Worm (Caenorhabditis elegans) whole organism, midembryonic: Measurements from ENCODE around the gene K05F6.14.

Experiments
- T22C8.4 ChIP-seq: fragments of 200-800 bp; sonication (Bioruptor generic); IDR thresholded peaks from 2 replicates; pipeline ENCODE4 v1.3.6; 2022; ENCODE audit warnings: missing genetic modification characterization, missing compliant biosample characterization
- cog-1 ChIP-seq: sonication (generic microtip); optimal IDR thresholded peaks from 2 replicates; lab custom pipeline; 2016; ENCODE audit warnings: missing genetic modification characterization, missing compliant biosample characterization
- flt-1 ChIP-seq: fragments of 200-800 bp; sonication (Bioruptor generic); IDR thresholded peaks from 2 replicates; pipeline ENCODE4 v1.3.6; 2022; ENCODE audit warnings: missing genetic modification characterization, missing compliant biosample characterization
- klf-2 ChIP-seq: fragments of 200-800 bp; sonication (Bioruptor generic); conservative IDR thresholded peaks from 2 replicates; pipeline ENCODE4 v1.3.6; 2022; ENCODE audit warnings: missing genetic modification reagents, missing genetic modification characterization, missing compliant biosample characterization
- med-1 ChIP-seq: sonication (generic microtip); optimal IDR thresholded peaks from 2 replicates; lab custom pipeline; 2017; ENCODE audit warnings: missing genetic modification characterization, mild to moderate bottlenecking, missing compliant biosample characterization, antibody characterized with exemption, missing genetic modification reagents; ENCODE audit not compliant: insufficient read depth
- ref-1 ChIP-seq: fragments of 200-800 bp; sonication (Bioruptor generic); conservative IDR thresholded peaks from 2 replicates; pipeline ENCODE4 v1.3.6; 2022; ENCODE audit warnings: missing genetic modification reagents, missing genetic modification characterization, missing compliant biosample characterization
- tab-1 ChIP-seq: fragments of 200-800 bp; sonication (Bioruptor generic); IDR thresholded peaks from 2 replicates; pipeline ENCODE4 v1.3.6; 2022; ENCODE audit warnings: missing genetic modification characterization, missing compliant biosample characterization

DNA sequence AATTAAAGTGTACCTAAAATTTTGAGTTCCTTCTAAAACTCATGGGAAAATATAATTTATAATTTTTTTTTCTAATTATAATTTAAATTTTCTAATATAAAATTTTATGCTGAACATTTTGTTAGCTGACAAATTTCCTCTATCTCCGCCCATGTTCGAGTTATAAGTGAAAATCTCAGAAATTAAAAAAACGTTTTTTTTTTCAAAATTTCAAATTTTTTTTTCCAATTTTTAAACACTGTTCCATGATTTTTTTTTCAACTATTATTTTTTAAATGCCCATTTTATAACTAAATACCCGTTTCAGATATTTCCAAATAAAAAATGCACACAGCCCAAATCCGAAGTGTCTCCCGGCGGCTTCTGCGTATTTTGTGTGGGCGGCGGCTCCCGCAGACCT is 43.0 kb upstream of the K05F6.14 start, which contains the start of gene Y51H7BR.8:
- no peak for TF ChIP-seq flt-1 (GFP tag; lab: Robert Waterston, UW)
- TF ChIP-seq T22C8.4, result no peak
- TF ChIP-seq ref-1 (GFP tag; lab: Robert Waterston, UW), result no peak
- no peak for TF ChIP-seq med-1 (GFP tag; lab: Kevin White, UChicago)
- no peak for TF ChIP-seq cog-1 (tag; lab: Kevin White, UChicago)
- TF ChIP-seq tab-1 (GFP tag; lab: Robert Waterston, UW), result no peak
- TF ChIP-seq klf-2 (GFP tag; lab: Robert Waterston, UW), result no peak
